Worm (Caenorhabditis elegans) whole organism, L4 larva: ENCODE results near the gene Y53C12A.8.

Experiments used
- D1046.2 ChIP-seq: fragments of 200-800 bp; sonication (Bioruptor generic); IDR thresholded peaks from 2 replicates; pipeline ENCODE4 v1.3.6; 2022; ENCODE audit warnings: missing genetic modification characterization, missing compliant biosample characterization
- F26F4.8 ChIP-seq: fragments of 200-800 bp; sonication (Bioruptor generic); conservative IDR thresholded peaks from 2 replicates; pipeline ENCODE4 v1.3.6; 2022; ENCODE audit warnings: missing genetic modification characterization, missing compliant biosample characterization
- F44E2.7 ChIP-seq: fragments of 200-800 bp; sonication (Bioruptor generic); IDR thresholded peaks from 2 replicates; pipeline ENCODE4 v2.1.2; 2022; ENCODE audit warnings: missing genetic modification characterization, missing compliant biosample characterization
- R02D3.7 ChIP-seq: fragments of 150-350 bp; sonication (generic microtip); optimal IDR thresholded peaks from 3 replicates; lab custom pipeline; 2014; ENCODE audit warnings: missing biosample characterization, missing genetic modification characterization
- T20F7.1 ChIP-seq: fragments of 200-800 bp; sonication (Bioruptor generic); optimal IDR thresholded peaks from 2 replicates; lab custom pipeline; 2018; ENCODE audit warnings: mild to moderate bottlenecking, missing genetic modification characterization, missing compliant biosample characterization
- T26A8.4 ChIP-seq: fragments of 200-800 bp; sonication (Bioruptor generic); IDR thresholded peaks from 2 replicates; pipeline ENCODE4 v1.3.6; 2022; ENCODE audit warnings: missing genetic modification characterization, missing compliant biosample characterization
- Y105C5A.15 ChIP-seq: fragments of 200-800 bp; sonication (Bioruptor generic); IDR thresholded peaks from 2 replicates; pipeline ENCODE4 v1.3.6; 2022; ENCODE audit warnings: missing genetic modification characterization, missing compliant biosample characterization
- Y48G9A.11 ChIP-seq: fragments of 200-800 bp; sonication (Bioruptor generic); IDR thresholded peaks from 2 replicates; pipeline ENCODE4 v1.3.6; 2022; ENCODE audit warnings: missing genetic modification reagents, missing genetic modification characterization, missing compliant biosample characterization
- aha-1 ChIP-seq: fragments of 150-350 bp; peaks from one replicate; lab custom pipeline; 2014; ENCODE audit warnings: missing biosample characterization, missing genetic modification characterization
- ceh-28 ChIP-seq: fragments of 150-350 bp; optimal IDR thresholded peaks from 2 replicates; lab custom pipeline; 2014; ENCODE audit warnings: missing biosample characterization, missing genetic modification reagents, missing genetic modification characterization
- ceh-62 ChIP-seq: sonication (generic microtip); optimal IDR thresholded peaks from 2 replicates; lab custom pipeline; 2017; ENCODE audit warnings: missing biosample characterization, missing genetic modification characterization
- ctbp-1 ChIP-seq: fragments of 200-800 bp; sonication (Bioruptor generic); IDR thresholded peaks from 2 replicates; pipeline ENCODE4 v1.3.6; 2022; ENCODE audit warnings: missing genetic modification reagents, missing genetic modification characterization, missing compliant biosample characterization
- daf-12 ChIP-seq: fragments of 150-350 bp; optimal IDR thresholded peaks from 2 replicates; lab custom pipeline; 2014; ENCODE audit warnings: missing biosample characterization, missing genetic modification reagents, missing genetic modification characterization
- daf-16 ChIP-seq, 3 experiments: sonication (generic microtip); optimal IDR thresholded peaks; 2 replicates each; lab custom pipeline; 2016 to 2017; ENCODE audit warnings: missing genetic modification characterization in 3 of 3, missing genetic modification reagents in 3 of 3, mild to moderate bottlenecking in 2 of 3, missing compliant biosample characterization in 2 of 3, missing biosample characterization in 1 of 3, moderate library complexity in 1 of 3
- dpl-1 ChIP-seq: fragments of 150-350 bp; optimal IDR thresholded peaks from 2 replicates; lab custom pipeline; 2014; ENCODE audit warnings: missing biosample characterization, missing genetic modification reagents, missing genetic modification characterization
- egl-43 ChIP-seq: fragments of 200-800 bp; sonication (Bioruptor generic); IDR thresholded peaks from 2 replicates; pipeline ENCODE4 v1.3.6; 2022; ENCODE audit warnings: missing genetic modification reagents, missing genetic modification characterization, missing compliant biosample characterization
- fkh-10 ChIP-seq: fragments of 150-350 bp; optimal IDR thresholded peaks from 2 replicates; lab custom pipeline; 2014; ENCODE audit warnings: missing biosample characterization, missing genetic modification reagents, missing genetic modification characterization
- lin-15B ChIP-seq: fragments of 150-350 bp; sonication (generic microtip); optimal IDR thresholded peaks from 3 replicates; lab custom pipeline; 2014; ENCODE audit warnings: missing biosample characterization, missing genetic modification characterization
- lin-29 ChIP-seq: fragments of 200-800 bp; sonication (Bioruptor generic); IDR thresholded peaks from 2 replicates; pipeline ENCODE4 v1.3.6; 2022; ENCODE audit warnings: missing genetic modification reagents, missing genetic modification characterization, missing compliant biosample characterization
- lsy-2 ChIP-seq, 2 experiments: fragments of 150-350 bp in 1 of 2; sonication (generic microtip) in 1 of 2; optimal IDR thresholded peaks; 2 replicates each; lab custom pipeline; 2014 to 2017; ENCODE audit warnings: missing biosample characterization in 2 of 2, missing genetic modification characterization in 2 of 2
- madf-5 ChIP-seq, 2 experiments: fragments of 200-800 bp; sonication (Bioruptor generic); IDR thresholded peaks; 2 replicates each; pipeline ENCODE4 v1.3.6; 2022; ENCODE audit warnings: missing compliant biosample characterization in 2 of 2, missing genetic modification characterization in 2 of 2
- madf-9 ChIP-seq: fragments of 200-800 bp; sonication (Bioruptor generic); conservative IDR thresholded peaks from 2 replicates; pipeline ENCODE4 v1.3.6; 2022; ENCODE audit warnings: missing genetic modification reagents, missing genetic modification characterization, missing compliant biosample characterization
- mes-2 ChIP-seq: sonication (generic microtip); optimal IDR thresholded peaks from 2 replicates; lab custom pipeline; 2016; ENCODE audit warnings: missing genotype, mild to moderate bottlenecking, missing genetic modification characterization, missing compliant biosample characterization; ENCODE audit not compliant: poor library complexity, severe bottlenecking
- mxl-2 ChIP-seq: fragments of 200-800 bp; sonication (Bioruptor generic); conservative IDR thresholded peaks from 2 replicates; pipeline ENCODE4 v1.3.6; 2022; ENCODE audit warnings: missing genetic modification reagents, missing genetic modification characterization, missing compliant biosample characterization
- nhr-102 ChIP-seq: sonication (generic microtip); optimal IDR thresholded peaks from 2 replicates; lab custom pipeline; 2016; ENCODE audit warnings: mild to moderate bottlenecking, missing genetic modification characterization, moderate library complexity, missing compliant biosample characterization
- nhr-11 ChIP-seq: fragments of 150-350 bp; optimal IDR thresholded peaks from 2 replicates; lab custom pipeline; 2014; ENCODE audit warnings: missing biosample characterization, missing genetic modification characterization
- nhr-28 ChIP-seq: fragments of 150-350 bp; optimal IDR thresholded peaks from 2 replicates; lab custom pipeline; 2014; ENCODE audit warnings: missing biosample characterization, missing genetic modification characterization
- nhr-48 ChIP-seq: sonication (generic microtip); optimal IDR thresholded peaks from 2 replicates; lab custom pipeline; 2016; ENCODE audit warnings: mild to moderate bottlenecking, missing genetic modification characterization, missing compliant biosample characterization
- pha-4 ChIP-seq, 2 experiments: fragments of 150-350 bp in 1 of 2; fragments of 200-800 bp in 1 of 2; sonication (Bioruptor generic) in 1 of 2; IDR thresholded peaks in 1 of 2; optimal IDR thresholded peaks in 1 of 2; 2 replicates each; pipeline versions ENCODE4 v1.3.6 to Lab custom; 2014 to 2022; ENCODE audit warnings: missing genetic modification characterization in 2 of 2, missing genetic modification reagents in 2 of 2, missing biosample characterization in 1 of 2, missing compliant biosample characterization in 1 of 2
- set-16 ChIP-seq: fragments of 200-800 bp; sonication (Bioruptor generic); IDR thresholded peaks from 2 replicates; pipeline ENCODE4 v1.3.6; 2022; ENCODE audit warnings: missing genetic modification reagents, missing genetic modification characterization, missing compliant biosample characterization
- snpc-1.2 ChIP-seq: fragments of 200-800 bp; sonication (Bioruptor generic); IDR thresholded peaks from 2 replicates; pipeline ENCODE4 v1.3.6; 2022; ENCODE audit warnings: missing genetic modification reagents, missing genetic modification characterization, missing compliant biosample characterization
- unc-130 ChIP-seq: sonication (generic microtip); optimal IDR thresholded peaks from 2 replicates; lab custom pipeline; 2016; ENCODE audit warnings: missing genetic modification reagents, missing genetic modification characterization, missing compliant biosample characterization
- unc-62 ChIP-seq, 3 experiments: fragments of 150-350 bp in 1 of 3; sonication (generic microtip); optimal IDR thresholded peaks in 2 of 3; peaks in 1 of 3; 1 replicate in 1 of 3; 2 replicates in 2 of 3; lab custom pipeline; 2014 to 2017; ENCODE audit warnings: missing biosample characterization in 3 of 3, missing genetic modification characterization in 3 of 3, missing genetic modification reagents in 3 of 3, missing genotype in 1 of 3
- zag-1 ChIP-seq: fragments of 150-350 bp; optimal IDR thresholded peaks from 2 replicates; lab custom pipeline; 2014; ENCODE audit warnings: missing biosample characterization, missing genetic modification characterization

Gene Y53C12A.8

DNA sequence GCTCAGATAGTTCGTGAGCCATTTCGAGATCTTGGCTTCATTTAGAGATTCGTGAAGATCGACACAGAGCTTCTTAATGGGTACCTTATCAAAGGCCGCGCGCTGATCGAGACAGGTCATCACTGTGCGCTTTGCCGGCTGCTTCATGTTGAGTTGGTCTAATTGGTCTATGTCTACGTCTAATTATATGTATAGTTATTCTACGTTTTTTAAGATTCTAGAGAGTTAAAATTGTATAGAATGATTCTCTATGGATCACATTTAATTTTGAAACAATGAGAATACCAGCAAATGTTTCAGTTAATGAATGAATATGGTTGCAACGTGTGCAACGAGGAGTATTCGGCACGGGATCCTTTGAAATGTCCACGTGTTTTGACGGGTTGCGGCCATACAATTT is 25.6 kb downstream of the Y53C12A.8 start, which contains the start of gene arc-1:
TSS of gene arc-1 (plus strand) at position 301 of the 400 bp plus-strand sequence.
- TF ChIP-seq F44E2.7 (GFP tag; lab: Robert Waterston, UW) (no peak), Y105C5A.15 (no peak), ceh-62 (tag; lab: Kevin White, UChicago) (no peak), pha-4 (GFP tag; IDR thresholded peaks at IDR 0.05; lab: Robert Waterston, UW) (no peak), pha-4 (tag; optimal IDR thresholded peaks at IDR 0.05; lab: Kevin White, UChicago) (no peak), lin-29 (GFP tag; lab: Robert Waterston, UW) (no peak), set-16 (GFP tag; lab: Robert Waterston, UW) (no peak)
- TF ChIP-seq, all 104 proteins: peak for 0

DNA sequence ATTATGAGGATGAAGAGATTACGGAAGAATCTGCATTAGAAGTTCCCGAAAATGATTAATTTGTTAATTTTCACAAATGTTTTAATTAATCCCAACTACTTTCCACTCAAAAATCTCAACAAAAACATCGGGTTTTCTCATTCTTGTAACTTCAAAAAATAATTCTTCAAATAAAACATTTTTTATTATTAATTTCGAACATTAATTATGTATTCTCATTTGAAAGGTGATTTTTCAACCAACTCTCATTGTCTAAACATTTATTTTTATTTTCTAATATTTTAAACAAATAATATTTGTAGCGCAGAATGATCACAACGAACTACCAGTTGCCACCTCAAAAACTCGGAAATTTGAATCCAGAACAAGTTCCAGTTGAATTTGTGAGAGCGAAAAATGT is 29.0 kb downstream of the Y53C12A.8 start, which contains the start of gene ZK1320.7:
TSS of gene ZK1320.7 (plus strand) at position 301 of the 400 bp plus-strand sequence.
- no peak for TF ChIP-seq nhr-102 (tag; lab: Kevin White, UChicago)
- TF ChIP-seq unc-130 (GFP tag; lab: Kevin White, UChicago): no peak
- no peak for TF ChIP-seq D1046.2 (GFP tag; lab: Robert Waterston, UW)
- no peak for TF ChIP-seq ceh-28 (tag; lab: Kevin White, UChicago)
- no peak for TF ChIP-seq madf-5 (GFP tag; IDR thresholded peaks at IDR 0.05; lab: Robert Waterston, UW)
- TF ChIP-seq lin-15B: no peak
- no peak for TF ChIP-seq T26A8.4
- TF ChIP-seq ctbp-1 (GFP tag; lab: Robert Waterston, UW): no peak
- no peak for TF ChIP-seq madf-9
- no peak for TF ChIP-seq R02D3.7 (tag; lab: Kevin White, UChicago)
- TF ChIP-seq, all 104 proteins: peak for 0

DNA sequence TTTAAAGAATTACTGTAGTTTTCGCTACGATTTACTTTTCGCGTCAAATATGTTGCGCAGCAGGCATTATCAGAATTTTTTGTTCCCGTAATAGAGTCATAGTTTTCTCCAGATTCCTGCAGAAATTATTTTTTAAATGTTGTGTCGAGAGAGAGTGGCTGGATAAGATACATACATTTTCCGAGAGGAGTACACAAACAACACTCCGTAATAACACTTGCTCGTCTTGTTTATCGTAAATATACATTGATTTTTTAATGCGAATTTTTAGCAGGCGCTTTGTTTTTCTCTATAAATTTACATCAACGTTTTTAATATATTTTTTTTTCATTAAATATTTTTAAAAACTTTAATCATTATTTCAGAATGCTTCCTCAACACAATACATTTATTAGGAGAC is 31.3 kb downstream of the Y53C12A.8 start, which contains the start of gene taf-8:
TSS of gene taf-8 (plus strand) at position 360 of the 400 bp plus-strand sequence.
- TF ChIP-seq T20F7.1: peak; percentile 97
- TF ChIP-seq dpl-1 (GFP tag; lab: Kevin White, UChicago): peak; percentile 66
- TF ChIP-seq aha-1 (tag; lab: Kevin White, UChicago): peak; percentile 78
- TF ChIP-seq nhr-11 (tag; lab: Kevin White, UChicago): peak; percentile 21
- no peak for TF ChIP-seq snpc-1.2 (GFP tag; lab: Robert Waterston, UW)
- TF ChIP-seq nhr-28 (tag; lab: Kevin White, UChicago): peak; percentile 9
- peak; percentile 98 for TF ChIP-seq Y48G9A.11 (GFP tag; lab: Robert Waterston, UW)
- TF ChIP-seq R02D3.7 (tag; lab: Kevin White, UChicago): peak; percentile 68
- peak; percentile 60 for TF ChIP-seq mes-2 (tag; lab: Kevin White, UChicago)
- no peak for TF ChIP-seq F26F4.8 (GFP tag; lab: Robert Waterston, UW)
- no peak for TF ChIP-seq zag-1 (tag; lab: Kevin White, UChicago)
- TF ChIP-seq unc-62 (GFP tag; optimal IDR thresholded peaks at IDR 0.05 in 1 of 2; lab: Kevin White, UChicago): peak in 1 of 2 experiments; percentile 59
- no peak for TF ChIP-seq unc-62 (tag; optimal IDR thresholded peaks at IDR 0.05; lab: Kevin White, UChicago)
- TF ChIP-seq daf-16 (GFP tag; optimal IDR thresholded peaks at IDR 0.05; lab: Kevin White, UChicago): no peak
- peak; percentile 42 for TF ChIP-seq daf-16 (tag; optimal IDR thresholded peaks at IDR 0.05; lab: Kevin White, UChicago)
- TF ChIP-seq fkh-10 (GFP tag; lab: Kevin White, UChicago): peak; percentile 26
- no peak for TF ChIP-seq egl-43 (GFP tag; lab: Robert Waterston, UW)
- TF ChIP-seq mxl-2 (GFP tag; lab: Robert Waterston, UW): no peak
- no peak for TF ChIP-seq nhr-48 (tag; lab: Kevin White, UChicago)
- TF ChIP-seq daf-12 (tag; lab: Kevin White, UChicago): no peak
- peak in 1 of 2 experiments; percentile 82 for TF ChIP-seq lsy-2 (tag; optimal IDR thresholded peaks at IDR 0.05; lab: Kevin White, UChicago)
- TF ChIP-seq, all 104 proteins: peak for 12

DNA sequence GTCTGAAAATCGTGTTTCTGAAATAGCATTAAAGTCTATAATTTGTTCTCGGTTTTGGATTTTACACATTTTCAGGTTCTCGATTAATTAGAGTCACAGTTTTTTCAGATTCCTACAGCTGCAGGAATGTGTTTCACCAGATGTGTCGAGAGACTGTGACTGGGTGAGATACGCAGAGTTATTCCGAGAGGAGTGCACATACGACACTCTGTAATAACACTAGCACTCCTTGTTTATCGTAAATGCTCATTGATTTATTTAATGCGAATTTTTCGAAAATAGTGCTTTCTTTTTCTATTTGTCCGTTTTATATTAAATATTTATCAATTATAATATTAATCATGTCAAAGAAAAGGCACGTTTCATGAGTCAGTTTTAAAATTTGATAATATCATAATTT is 32.9 kb downstream of the Y53C12A.8 start, which contains the start of gene ZK1320.11:
TSS of gene ZK1320.11 (plus strand) at position 243 of the 400 bp plus-strand sequence.
- peak; percentile 46 for TF ChIP-seq T20F7.1
- TF ChIP-seq daf-16 (GFP tag; optimal IDR thresholded peaks at IDR 0.05; lab: Kevin White, UChicago): no peak
- TF ChIP-seq daf-16 (tag; optimal IDR thresholded peaks at IDR 0.05; lab: Kevin White, UChicago): peak; percentile 42
- no peak for TF ChIP-seq snpc-1.2 (GFP tag; lab: Robert Waterston, UW)
